Worm (Caenorhabditis elegans) whole organism, early embryonic: ENCODE data around the gene sre-43.

Source experiments
- B0310.2 ChIP-seq: sonication (generic microtip); optimal IDR thresholded peaks from 2 replicates; lab custom pipeline; 2016; ENCODE audit warnings: mild to moderate bottlenecking, missing genetic modification characterization, missing compliant biosample characterization
- F13C5.2 ChIP-seq: sonication (generic microtip); optimal IDR thresholded peaks from 2 replicates; lab custom pipeline; 2017; ENCODE audit warnings: mild to moderate bottlenecking, missing genetic modification characterization, inconsistent platforms, missing compliant biosample characterization
- aly-1 ChIP-seq: sonication (generic microtip); optimal IDR thresholded peaks from 2 replicates; lab custom pipeline; 2016; ENCODE audit warnings: missing genetic modification characterization, missing compliant biosample characterization
- ama-1 ChIP-seq: fragments of 150-350 bp; optimal IDR thresholded peaks from 2 replicates; lab custom pipeline; 2014
- ets-7 ChIP-seq: sonication (generic microtip); optimal IDR thresholded peaks from 2 replicates; lab custom pipeline; 2016; ENCODE audit warnings: missing genotype, missing genetic modification characterization, missing compliant biosample characterization
- flt-1 ChIP-seq: fragments of 200-800 bp; sonication (Bioruptor generic); IDR thresholded peaks from 2 replicates; pipeline ENCODE4 v1.3.6; 2022; ENCODE audit warnings: missing genetic modification characterization, missing compliant biosample characterization
- hnd-1 ChIP-seq: sonication (generic microtip); optimal IDR thresholded peaks from 2 replicates; lab custom pipeline; 2016; ENCODE audit warnings: missing genetic modification characterization, missing compliant biosample characterization
- pes-1 ChIP-seq: fragments of 200-800 bp; sonication (Bioruptor generic); IDR thresholded peaks from 2 replicates; pipeline ENCODE4 v1.3.6; 2022; ENCODE audit warnings: missing genetic modification reagents, missing genetic modification characterization, missing compliant biosample characterization
- scrt-1 ChIP-seq: fragments of 200-800 bp; sonication (Bioruptor generic); IDR thresholded peaks from 2 replicates; pipeline ENCODE4 v1.3.6; 2022; ENCODE audit warnings: missing genetic modification characterization, missing compliant biosample characterization

DNA sequence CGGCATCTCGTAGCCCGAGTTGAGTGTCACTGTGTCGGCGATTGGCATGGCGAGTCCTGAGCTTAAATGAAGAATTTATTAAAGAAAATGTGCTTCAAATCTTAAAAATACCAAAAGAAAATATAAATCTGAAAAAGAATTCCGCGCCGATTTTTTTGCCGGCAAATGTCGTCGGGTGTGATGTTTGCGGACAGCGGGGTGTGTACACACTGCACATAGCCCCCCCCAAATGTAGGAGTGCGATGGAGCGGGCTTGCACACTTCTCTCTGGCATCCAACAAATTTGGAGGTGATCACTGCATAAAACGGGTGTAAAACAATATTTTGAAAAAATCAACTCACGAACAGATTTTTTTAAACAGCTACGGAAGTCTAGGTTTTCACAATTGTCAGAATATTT lies 7.3 kb upstream of the sre-43 start, which contains the start of gene Y39G8B.2:
- TF ChIP-seq pes-1 (GFP tag; lab: Robert Waterston, UW) (peak; percentile 68), flt-1 (GFP tag; lab: Robert Waterston, UW) (0 out of 2 replicates have a peak, but pooled peaks have one; percentile 32), F13C5.2 (peak; percentile 73), ets-7 (no peak), ama-1 (lab: Kevin White, UChicago) (no peak), aly-1 (no peak), B0310.2 (no peak), hnd-1 (tag; lab: Kevin White, UChicago) (no peak), scrt-1 (peak; percentile 43; the same call in 1 of the 2 replicates)
